Worm (Caenorhabditis elegans) whole organism, early embryonic: ENCODE results near the gene F53C3.1.

Experiments
- aly-1 ChIP-seq: sonication (generic microtip); optimal IDR thresholded peaks from 2 replicates; lab custom pipeline; 2016; ENCODE audit warnings: missing genetic modification characterization, missing compliant biosample characterization
- ama-1 ChIP-seq: fragments of 150-350 bp; optimal IDR thresholded peaks from 2 replicates; lab custom pipeline; 2014
- ceh-36 ChIP-seq: sonication (generic microtip); optimal IDR thresholded peaks from 2 replicates; lab custom pipeline; 2016; ENCODE audit warnings: missing genetic modification characterization, inconsistent platforms, missing compliant biosample characterization
- hmg-4 ChIP-seq: fragments of 200-800 bp; sonication (Bioruptor generic); optimal IDR thresholded peaks from 2 replicates; lab custom pipeline; 2018; ENCODE audit warnings: mild to moderate bottlenecking, missing genetic modification characterization, missing compliant biosample characterization
- pes-1 ChIP-seq: fragments of 200-800 bp; sonication (Bioruptor generic); IDR thresholded peaks from 2 replicates; pipeline ENCODE4 v1.3.6; 2022; ENCODE audit warnings: missing genetic modification reagents, missing genetic modification characterization, missing compliant biosample characterization
- tbx-37 ChIP-seq: fragments of 200-800 bp; sonication (Bioruptor generic); conservative IDR thresholded peaks from 2 replicates; pipeline ENCODE4 v1.3.6; 2022; ENCODE audit warnings: missing genetic modification reagents, missing genetic modification characterization, missing compliant biosample characterization

DNA sequence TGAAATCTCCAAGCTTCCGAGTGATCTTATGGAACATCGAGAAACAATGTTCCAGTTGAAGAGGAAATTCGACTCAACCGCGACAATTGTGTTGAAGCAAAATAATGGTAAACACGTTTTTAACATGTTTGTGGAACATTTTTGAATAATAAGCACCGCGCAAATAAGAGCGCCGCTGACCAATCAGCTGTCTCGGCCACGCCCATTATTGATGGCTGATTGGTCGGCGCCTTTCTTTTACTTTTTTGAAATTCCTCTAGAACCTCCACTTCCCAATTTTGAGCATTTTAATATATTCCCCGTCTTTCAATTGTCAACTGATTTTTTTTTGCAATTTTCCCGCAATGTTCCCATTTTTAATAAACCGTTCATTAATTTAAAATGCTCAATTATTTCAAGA is 3.7 kb upstream of the F53C3.1 start:
- TF ChIP-seq pes-1 (GFP tag; lab: Robert Waterston, UW) = no peak
- TF ChIP-seq ama-1 (lab: Kevin White, UChicago) = no peak
- TF ChIP-seq aly-1 (tag; lab: Kevin White, UChicago) = no peak
- TF ChIP-seq hmg-4 (GFP tag; lab: Kevin White, UChicago) = no peak
- no peak for TF ChIP-seq ceh-36
- no peak for TF ChIP-seq tbx-37 (GFP tag; lab: Robert Waterston, UW)
